Fruit fly (Drosophila melanogaster): Measurements from ENCODE around the gene CG10555.

CG10555 gene

DNA sequence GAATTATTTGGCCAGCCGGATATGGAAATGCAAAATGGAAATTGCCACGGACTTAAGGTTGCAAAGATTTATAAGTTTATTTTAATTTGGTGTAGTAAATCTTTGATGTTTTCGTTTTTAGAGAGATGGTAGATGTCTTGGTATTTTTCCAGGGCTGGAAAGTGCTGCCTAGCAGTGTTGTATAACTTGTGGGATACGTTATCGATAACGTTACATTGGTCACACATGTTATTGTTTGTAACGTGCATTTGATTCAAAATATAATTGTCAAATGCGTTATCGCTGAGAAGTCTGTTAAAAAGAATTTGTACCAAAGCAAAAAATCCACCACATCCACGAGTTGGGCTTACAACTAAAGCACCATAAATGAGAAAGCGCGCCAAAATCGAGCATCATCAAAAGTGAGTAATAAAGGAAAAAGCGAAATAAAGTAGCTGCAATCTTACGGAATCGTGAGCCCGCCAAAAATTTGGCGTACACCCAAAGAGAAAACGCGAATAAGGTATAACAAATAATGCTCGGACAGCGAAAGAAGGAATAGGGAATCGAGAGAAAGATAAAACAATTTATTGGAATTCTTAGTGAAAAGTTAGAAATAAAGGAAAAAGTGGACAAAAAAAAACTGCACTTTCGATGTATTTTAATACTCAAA is 8.5 kb downstream of the CG10555 start, which contains the start of gene PIG-T:
PIG-T (minus strand) TSS at position 140 of the 652 bp plus-strand sequence.
- TF ChIP-seq CG3838 (GFP tag; optimal IDR thresholded peaks at IDR 0.05): no peak
- TF ChIP-seq MBD-R2 (GFP tag; IDR thresholded peaks at IDR 0.05): peak; percentile 51
- TF ChIP-seq seq (GFP tag; IDR thresholded peaks at IDR 0.05): no peak
- no peak for TF ChIP-seq CG32767 (GFP tag; IDR thresholded peaks at IDR 0.05)
- TF ChIP-seq ash1 (GFP tag; optimal IDR thresholded peaks at IDR 0.05): no peak
- TF ChIP-seq CG4617 (GFP tag; optimal IDR thresholded peaks at IDR 0.05; ENCODE audit: borderline replicate concordance): peak; percentile 71
- no peak for TF ChIP-seq pb (GFP tag; optimal IDR thresholded peaks at IDR 0.05)
- no peak for TF ChIP-seq CG9215 (GFP tag; IDR thresholded peaks at IDR 0.05)
- no peak for TF ChIP-seq CG12744 (GFP tag; optimal IDR thresholded peaks at IDR 0.05)
- TF ChIP-seq pfk (GFP tag; optimal IDR thresholded peaks at IDR 0.05): no peak
- peak; percentile 43 for TF ChIP-seq CG2120 (GFP tag; optimal IDR thresholded peaks at IDR 0.05)
- peak; percentile 3 for TF ChIP-seq CG8924 (tag; optimal IDR thresholded peaks at IDR 0.05)
- TF ChIP-seq grn (GFP tag; optimal IDR thresholded peaks at IDR 0.05): no peak
- TF ChIP-seq CG7786 (GFP tag; optimal IDR thresholded peaks at IDR 0.05): no peak
- no peak for TF ChIP-seq ci (GFP tag; IDR thresholded peaks at IDR 0.05)
- TF ChIP-seq CG17829 (tag; optimal IDR thresholded peaks at IDR 0.05): peak; percentile 24
- peak; percentile 34 for TF ChIP-seq sens (GFP tag)
- TF ChIP-seq Hsf (GFP tag; optimal IDR thresholded peaks at IDR 0.05): no peak
- no peak for TF ChIP-seq CG1602 (GFP tag; optimal IDR thresholded peaks at IDR 0.05)
- TF ChIP-seq CG4854 (GFP tag; optimal IDR thresholded peaks at IDR 0.05): no peak
- peak; percentile 49 for TF ChIP-seq BEAF-32 (GFP tag; optimal IDR thresholded peaks at IDR 0.05)
- no peak for TF ChIP-seq Fer3 (tag; optimal IDR thresholded peaks at IDR 0.05)
- TF ChIP-seq CoRest (tag; optimal IDR thresholded peaks at IDR 0.05): no peak
- no peak for TF ChIP-seq tio (GFP tag; optimal IDR thresholded peaks at IDR 0.05)
- peak; percentile 62 for TF ChIP-seq twi (tag; optimal IDR thresholded peaks at IDR 0.05)
- TF ChIP-seq CG10543 (GFP tag; optimal IDR thresholded peaks at IDR 0.05): no peak
- peak; percentile 83 for TF ChIP-seq Dref (GFP tag; IDR thresholded peaks at IDR 0.05)
- TF ChIP-seq inv (GFP tag; IDR thresholded peaks at IDR 0.05; ENCODE audit: partially characterized antibody): no peak
- peak; percentile 86 for TF ChIP-seq CG15514 (GFP tag; optimal IDR thresholded peaks at IDR 0.05)
- no peak for TF ChIP-seq chinmo (GFP tag; IDR thresholded peaks at IDR 0.05; ENCODE audit: partially characterized antibody)
- peak; percentile 67 for TF ChIP-seq CG1603 (tag; optimal IDR thresholded peaks at IDR 0.05)
- TF ChIP-seq Xbp1 (GFP tag; optimal IDR thresholded peaks at IDR 0.05): peak; percentile 3
- TF ChIP-seq Bgb (GFP tag; IDR thresholded peaks at IDR 0.05; ENCODE audit: partially characterized antibody): peak; percentile 48; the same call in 1 of the 2 replicates
- no peak for TF ChIP-seq lola (GFP tag; optimal IDR thresholded peaks at IDR 0.05)
- TF ChIP-seq CG31365 (tag; optimal IDR thresholded peaks at IDR 0.05): no peak
- no peak for TF ChIP-seq Usf (GFP tag; optimal IDR thresholded peaks at IDR 0.05)
- peak; percentile 82 for TF ChIP-seq pzg (GFP tag; optimal IDR thresholded peaks at IDR 0.05)
- no peak for TF ChIP-seq zfh1 (GFP tag; IDR thresholded peaks at IDR 0.05)
- TF ChIP-seq CG2116 (GFP tag; optimal IDR thresholded peaks at IDR 0.05): peak; percentile 81
- TF ChIP-seq stwl (tag; optimal IDR thresholded peaks at IDR 0.05): peak; percentile 12
- TF ChIP-seq NK7.1 (GFP tag; optimal IDR thresholded peaks at IDR 0.05): no peak
- TF ChIP-seq CG18476 (GFP tag; optimal IDR thresholded peaks at IDR 0.05): no peak
- no peak for TF ChIP-seq insv (GFP tag; optimal IDR thresholded peaks at IDR 0.05)
- no peak for TF ChIP-seq gem (tag; optimal IDR thresholded peaks at IDR 0.05)
- peak; percentile 11; the same call in 1 of the 2 replicates for TF ChIP-seq sob (GFP tag; IDR thresholded peaks at IDR 0.05)
- TF ChIP-seq CG7928 (GFP tag; optimal IDR thresholded peaks at IDR 0.05): peak; percentile 87
- peak; percentile 2 for TF ChIP-seq Nf-YC (tag; optimal IDR thresholded peaks at IDR 0.05)
- no peak for TF ChIP-seq sqz (GFP tag; optimal IDR thresholded peaks at IDR 0.05)
- TF ChIP-seq kah (GFP tag; optimal IDR thresholded peaks at IDR 0.05): no peak
- no peak for TF ChIP-seq CG17385 (GFP tag; optimal IDR thresholded peaks at IDR 0.05)
